Fruit fly (Drosophila melanogaster) whole organism, embryonic: ENCODE data around the gene Ptp10D.

Source experiments
- Antp ChIP-seq: fragments of 200-800 bp; sonication (Bioruptor generic); optimal IDR thresholded peaks from 3 replicates; lab custom pipeline; 2016; ENCODE audit warnings: missing biosample characterization, missing genetic modification characterization
- Bgb ChIP-seq: fragments of 200-800 bp; sonication (Bioruptor generic); IDR thresholded peaks from 2 replicates; pipeline ENCODE4 v1.3.6; 2022; ENCODE audit warnings: missing biosample characterization, missing genetic modification characterization; ENCODE audit not compliant: partially characterized antibody
- CG10543 ChIP-seq: fragments of 200-800 bp; sonication (Bioruptor generic); optimal IDR thresholded peaks from 3 replicates; lab custom pipeline; 2017; ENCODE audit warnings: missing biosample characterization, mild to moderate bottlenecking, missing genetic modification characterization, moderate library complexity
- CG10565 ChIP-seq: fragments of 200-800 bp; sonication (Bioruptor generic); optimal IDR thresholded peaks from 3 replicates; lab custom pipeline; 2016; ENCODE audit warnings: missing biosample characterization, mild to moderate bottlenecking, missing genetic modification characterization
- CG11504 ChIP-seq: fragments of 200-800 bp; sonication (Bioruptor generic); optimal IDR thresholded peaks from 3 replicates; lab custom pipeline; 2019; ENCODE audit warnings: missing biosample characterization, mild to moderate bottlenecking, missing genetic modification characterization, moderate library complexity
- CG11560 ChIP-seq: fragments of 200-800 bp; sonication (Bioruptor generic); IDR thresholded peaks from 3 replicates; pipeline ENCODE4 v1.3.6; 2022; ENCODE audit warnings: missing biosample characterization, missing genetic modification characterization
- CG13624 ChIP-seq: fragments of 200-800 bp; sonication (Bioruptor generic); optimal IDR thresholded peaks from 2 replicates; lab custom pipeline; 2016; ENCODE audit warnings: missing biosample characterization, missing genetic modification characterization
- CG1602 ChIP-seq: fragments of 200-800 bp; sonication (Bioruptor generic); optimal IDR thresholded peaks from 3 replicates; lab custom pipeline; 2016; ENCODE audit warnings: missing biosample characterization, missing genetic modification characterization
- CG1603 ChIP-seq: fragments of 200-800 bp; sonication (Bioruptor generic); optimal IDR thresholded peaks from 2 replicates; lab custom pipeline; 2019; ENCODE audit warnings: missing biosample characterization, mild to moderate bottlenecking, missing genetic modification characterization, moderate library complexity
- CG1647 ChIP-seq: fragments of 200-800 bp; sonication (Bioruptor generic); optimal IDR thresholded peaks from 3 replicates; lab custom pipeline; 2016; ENCODE audit warnings: missing biosample characterization, missing genetic modification characterization
- CG17612 ChIP-seq: fragments of 200-800 bp; sonication (Bioruptor generic); IDR thresholded peaks from 2 replicates; pipeline ENCODE4 v1.3.6; 2022; ENCODE audit warnings: missing biosample characterization, missing genetic modification characterization
- CG18011 ChIP-seq: fragments of 200-800 bp; sonication (Bioruptor generic); optimal IDR thresholded peaks from 2 replicates; lab custom pipeline; 2017; ENCODE audit warnings: missing biosample characterization, missing genetic modification characterization, mild to moderate bottlenecking, moderate library complexity, missing genotype
- CG2202 ChIP-seq: fragments of 200-800 bp; sonication (Bioruptor generic); optimal IDR thresholded peaks from 2 replicates; lab custom pipeline; 2018; ENCODE audit warnings: missing biosample characterization, mild to moderate bottlenecking, missing genetic modification characterization
- CG30020 ChIP-seq: fragments of 200-800 bp; optimal IDR thresholded peaks from 2 replicates; lab custom pipeline; 2019; ENCODE audit warnings: missing biosample characterization, mild to moderate bottlenecking, missing genetic modification characterization, moderate library complexity
- CG33213 ChIP-seq: fragments of 200-800 bp; sonication (Bioruptor generic); optimal IDR thresholded peaks from 3 replicates; lab custom pipeline; 2016; ENCODE audit warnings: missing biosample characterization, missing genetic modification characterization
- CG3847 ChIP-seq: fragments of 200-800 bp; sonication (Bioruptor generic); IDR thresholded peaks from 2 replicates; pipeline ENCODE4 v1.3.6; 2022; ENCODE audit warnings: missing biosample characterization, missing genetic modification characterization
- CG42726 ChIP-seq: fragments of 200-800 bp; sonication (Bioruptor generic); IDR thresholded peaks from 2 replicates; pipeline ENCODE4 v1.3.6; 2022; ENCODE audit warnings: missing biosample characterization, missing genetic modification characterization; ENCODE audit not compliant: partially characterized antibody
- CG4404 ChIP-seq: fragments of 200-800 bp; sonication (Bioruptor generic); IDR thresholded peaks from 2 replicates; pipeline ENCODE4 v1.3.6; 2022; ENCODE audit warnings: missing biosample characterization, missing genetic modification characterization
- CG5180 ChIP-seq: fragments of 200-800 bp; sonication (Bioruptor generic); optimal IDR thresholded peaks from 3 replicates; lab custom pipeline; 2017; ENCODE audit warnings: missing biosample characterization, missing genetic modification characterization, mild to moderate bottlenecking, moderate library complexity, missing genetic modification reagents
- CG5245 ChIP-seq: fragments of 200-800 bp; sonication (Bioruptor generic); optimal IDR thresholded peaks from 3 replicates; lab custom pipeline; 2016; ENCODE audit warnings: missing biosample characterization, missing genetic modification characterization
- CG7372 ChIP-seq: fragments of 200-800 bp; sonication (Bioruptor generic); IDR thresholded peaks from 2 replicates; pipeline ENCODE4 v1.3.6; 2022; ENCODE audit warnings: missing biosample characterization, missing genetic modification characterization
- CG7839 ChIP-seq: fragments of 200-800 bp; sonication (Bioruptor generic); optimal IDR thresholded peaks from 3 replicates; lab custom pipeline; 2018; ENCODE audit warnings: missing biosample characterization, mild to moderate bottlenecking, missing genetic modification characterization, moderate library complexity
- CG7963 ChIP-seq: fragments of 200-800 bp; sonication (Bioruptor generic); IDR thresholded peaks from 3 replicates; pipeline ENCODE4 v1.3.6; 2022; ENCODE audit warnings: missing biosample characterization, missing genetic modification characterization; ENCODE audit not compliant: partially characterized antibody
- Chrac-16 ChIP-seq: fragments of 200-800 bp; sonication (Bioruptor generic); optimal IDR thresholded peaks from 3 replicates; lab custom pipeline; 2016; ENCODE audit warnings: missing biosample characterization, missing genetic modification characterization
- Dbx ChIP-seq: fragments of 200-800 bp; sonication (Bioruptor generic); IDR thresholded peaks from 3 replicates; pipeline ENCODE4 v1.3.6; 2022; ENCODE audit warnings: missing biosample characterization, missing genetic modification characterization
- Gug ChIP-seq: fragments of 200-800 bp; sonication (Bioruptor generic); IDR thresholded peaks from 4 replicates; pipeline ENCODE4 v1.3.6; 2022; ENCODE audit warnings: missing biosample characterization, missing genetic modification characterization
- Hey ChIP-seq: fragments of 200-800 bp; sonication (Bioruptor generic); optimal IDR thresholded peaks from 3 replicates; lab custom pipeline; 2018; ENCODE audit warnings: missing biosample characterization, mild to moderate bottlenecking, missing genetic modification characterization
- Hr3 ChIP-seq: fragments of 200-800 bp; sonication (Bioruptor generic); optimal IDR thresholded peaks from 3 replicates; lab custom pipeline; 2016; ENCODE audit warnings: missing biosample characterization, missing genetic modification characterization
- Hr51 ChIP-seq, 2 experiments: fragments of 200-800 bp; sonication (Bioruptor generic); optimal IDR thresholded peaks; 2 replicates in 1 of 2; 3 replicates in 1 of 2; lab custom pipeline; 2016 to 2018; ENCODE audit warnings: missing biosample characterization in 2 of 2, missing genetic modification characterization in 2 of 2, mild to moderate bottlenecking in 1 of 2, moderate library complexity in 1 of 2
- Hr78 ChIP-seq, 2 experiments: fragments of 200-800 bp in 1 of 2; fragments of >200 bp in 1 of 2; sonication (Bioruptor generic) in 1 of 2; optimal IDR thresholded peaks; 2 replicates each; lab custom pipeline; 2017 to 2019; ENCODE audit warnings: missing biosample characterization in 2 of 2, missing genetic modification characterization in 2 of 2, mild to moderate bottlenecking in 1 of 2, moderate library complexity in 1 of 2
- Mad ChIP-seq: fragments of 200-800 bp; sonication (Bioruptor generic); optimal IDR thresholded peaks from 2 replicates; lab custom pipeline; 2016; ENCODE audit warnings: missing biosample characterization, missing genetic modification characterization
- Neu2 ChIP-seq: fragments of 200-800 bp; sonication (Bioruptor generic); optimal IDR thresholded peaks from 3 replicates; lab custom pipeline; 2016; ENCODE audit warnings: missing biosample characterization, missing genetic modification characterization, borderline replicate concordance
- Poxn ChIP-seq: fragments of 200-800 bp; sonication (Bioruptor generic); IDR thresholded peaks from 2 replicates; pipeline ENCODE4 v1.3.6; 2022; ENCODE audit warnings: missing biosample characterization, missing genetic modification characterization
- Rx ChIP-seq: fragments of 200-800 bp; sonication (Bioruptor generic); IDR thresholded peaks from 2 replicates; pipeline ENCODE4 v1.3.6; 2022; ENCODE audit warnings: missing biosample characterization, missing genetic modification characterization
- Sin3A ChIP-seq: fragments of >200 bp; optimal IDR thresholded peaks from 2 replicates; lab custom pipeline; 2018
- Sox100B ChIP-seq: fragments of 200-800 bp; sonication (Bioruptor generic); optimal IDR thresholded peaks from 3 replicates; lab custom pipeline; 2018; ENCODE audit warnings: missing biosample characterization, mild to moderate bottlenecking, missing genetic modification characterization
- ash1 ChIP-seq: fragments of 200-800 bp; sonication (Bioruptor generic); optimal IDR thresholded peaks from 2 replicates; lab custom pipeline; 2018; ENCODE audit warnings: missing biosample characterization, mild to moderate bottlenecking, missing genetic modification characterization
- caup ChIP-seq: fragments of 200-800 bp; sonication (Bioruptor generic); optimal IDR thresholded peaks from 3 replicates; lab custom pipeline; 2017; ENCODE audit warnings: missing biosample characterization, mild to moderate bottlenecking, missing genetic modification characterization, moderate library complexity; ENCODE audit not compliant: severe bottlenecking
- chif ChIP-seq, 2 experiments: fragments of 200-800 bp; sonication (Bioruptor generic); optimal IDR thresholded peaks; 3 replicates each; lab custom pipeline; 2016; ENCODE audit warnings: missing biosample characterization in 2 of 2, missing genetic modification characterization in 2 of 2
- fd102C ChIP-seq: fragments of 200-800 bp; sonication (Bioruptor generic); optimal IDR thresholded peaks from 2 replicates; lab custom pipeline; 2018; ENCODE audit warnings: missing biosample characterization, mild to moderate bottlenecking, missing genetic modification characterization, moderate library complexity
- ftz-f1 ChIP-seq: fragments of 200-800 bp; sonication (Bioruptor generic); optimal IDR thresholded peaks from 2 replicates; lab custom pipeline; 2016; ENCODE audit warnings: missing biosample characterization, missing genetic modification characterization
- gt ChIP-seq: fragments of 200-800 bp; sonication (Bioruptor generic); IDR thresholded peaks from 2 replicates; pipeline ENCODE4 v1.3.6; 2022; ENCODE audit warnings: missing biosample characterization, missing genetic modification characterization
- knrl ChIP-seq: fragments of 200-800 bp; sonication (Bioruptor generic); IDR thresholded peaks from 3 replicates; pipeline ENCODE4 v1.3.6; 2022; ENCODE audit warnings: missing biosample characterization, missing genetic modification characterization; ENCODE audit not compliant: partially characterized antibody
- mam ChIP-seq: fragments of 200-800 bp; sonication (Bioruptor generic); optimal IDR thresholded peaks from 3 replicates; lab custom pipeline; 2016; ENCODE audit warnings: missing biosample characterization, missing genetic modification characterization
- phol ChIP-seq: fragments of 200-800 bp; sonication (Bioruptor generic); optimal IDR thresholded peaks from 3 replicates; lab custom pipeline; 2018; ENCODE audit warnings: missing biosample characterization, mild to moderate bottlenecking, missing genetic modification characterization, moderate library complexity
- sens-2 ChIP-seq: fragments of 200-800 bp; sonication (Bioruptor generic); IDR thresholded peaks from 2 replicates; pipeline ENCODE4 v1.3.6; 2022; ENCODE audit warnings: missing biosample characterization, missing genetic modification characterization
- sisA ChIP-seq: fragments of 200-800 bp; sonication (Bioruptor generic); IDR thresholded peaks from 2 replicates; pipeline ENCODE4 v1.3.6; 2022; ENCODE audit warnings: missing biosample characterization, missing genetic modification characterization
- stwl ChIP-seq: fragments of 200-800 bp; sonication (Bioruptor generic); optimal IDR thresholded peaks from 3 replicates; lab custom pipeline; 2018; ENCODE audit warnings: missing biosample characterization, mild to moderate bottlenecking, missing genetic modification characterization, moderate library complexity
- tx ChIP-seq: fragments of 200-800 bp; sonication (Bioruptor generic); optimal IDR thresholded peaks from 2 replicates; lab custom pipeline; 2016; ENCODE audit warnings: missing biosample characterization, missing genetic modification characterization
- zen ChIP-seq: fragments of 200-800 bp; sonication (Bioruptor generic); optimal IDR thresholded peaks from 3 replicates; lab custom pipeline; 2018; ENCODE audit warnings: missing biosample characterization, mild to moderate bottlenecking, missing genetic modification characterization, moderate library complexity
- zfh2 ChIP-seq: fragments of 200-800 bp; sonication (Bioruptor generic); optimal IDR thresholded peaks from 2 replicates; lab custom pipeline; 2016; ENCODE audit warnings: missing biosample characterization, missing genetic modification characterization

Ptp10D gene

dm6 chrX:11659080-11659479 lies 37.3 kb downstream of the Ptp10D start (continued):
- TF ChIP-seq Poxn (GFP tag; lab: Robert Waterston, UW) (no peak), Antp (no peak), ash1 (GFP tag; lab: Kevin White, UChicago) (no peak), ftz-f1 (GFP tag; lab: Kevin White, UChicago) (no peak), knrl (GFP tag; lab: Robert Waterston, UW) (no peak), Hr3 (GFP tag; lab: Kevin White, UChicago) (peak; percentile 44), CG3847 (GFP tag; lab: Robert Waterston, UW) (no peak), CG1647 (GFP tag; lab: Kevin White, UChicago) (no peak), Sox100B (peak; percentile 72), CG4404 (GFP tag; lab: Robert Waterston, UW) (no peak), CG1602 (GFP tag; lab: Kevin White, UChicago) (peak; percentile 2), stwl (tag; lab: Kevin White, UChicago) (no peak), Mad (GFP tag; lab: Kevin White, UChicago) (no peak), CG42726 (GFP tag; lab: Robert Waterston, UW) (no peak), CG11504 (tag; lab: Kevin White, UChicago) (peak; percentile 77), Chrac-16 (GFP tag; lab: Kevin White, UChicago) (peak; percentile 22), fd102C (no peak), Dbx (GFP tag; lab: Robert Waterston, UW) (no peak), gt (GFP tag; lab: Robert Waterston, UW) (no peak), Neu2 (no peak), chif (GFP tag; optimal IDR thresholded peaks at IDR 0.05; lab: Kevin White, UChicago) (no peak), CG18011 (GFP tag; lab: Kevin White, UChicago) (no peak), CG7963 (GFP tag; lab: Robert Waterston, UW) (no peak), sens-2 (GFP tag; lab: Robert Waterston, UW) (no peak), Hey (tag; lab: Kevin White, UChicago) (no peak), mam (no peak), CG11560 (0 out of 3 replicates have a peak, but pooled peaks have one; percentile 28), Gug (peak; percentile 30; the same call in 1 of the 4 replicates), phol (tag; lab: Kevin White, UChicago) (peak; percentile 76), Bgb (no peak), CG30020 (tag; lab: Kevin White, UChicago) (no peak), zen (tag; lab: Kevin White, UChicago) (no peak), Sin3A (lab: Kevin White, UChicago) (no peak), CG17612 (GFP tag; lab: Robert Waterston, UW) (no peak), tx (no peak), zfh2 (no peak), CG2202 (no peak), CG33213 (GFP tag; lab: Kevin White, UChicago) (no peak), Hr51 (GFP tag; optimal IDR thresholded peaks at IDR 0.05; lab: Kevin White, UChicago) (peak in 1 of 2 experiments; percentile 75), Rx (no peak), CG10565 (GFP tag; lab: Kevin White, UChicago) (no peak), CG7372 (GFP tag; lab: Robert Waterston, UW) (no peak), CG1603 (tag; lab: Kevin White, UChicago) (peak; percentile 16), CG13624 (GFP tag; lab: Kevin White, UChicago) (no peak), Hr78 (GFP tag; optimal IDR thresholded peaks at IDR 0.05; lab: Kevin White, UChicago) (peak in 1 of 2 experiments; percentile 42), CG7839 (tag; lab: Kevin White, UChicago) (peak; percentile 67), CG10543 (no peak), sisA (peak; percentile 50; the same call in 1 of the 2 replicates), caup (GFP tag; lab: Kevin White, UChicago) (no peak), CG5180 (peak; percentile 76), CG5245 (no peak)
